Fruit fly (Drosophila melanogaster): ENCODE results near the gene Uros1.
A peak's percentile ranks its signal among the peaks of the same experiment; 100 is the strongest.

Uros1 gene

DNA sequence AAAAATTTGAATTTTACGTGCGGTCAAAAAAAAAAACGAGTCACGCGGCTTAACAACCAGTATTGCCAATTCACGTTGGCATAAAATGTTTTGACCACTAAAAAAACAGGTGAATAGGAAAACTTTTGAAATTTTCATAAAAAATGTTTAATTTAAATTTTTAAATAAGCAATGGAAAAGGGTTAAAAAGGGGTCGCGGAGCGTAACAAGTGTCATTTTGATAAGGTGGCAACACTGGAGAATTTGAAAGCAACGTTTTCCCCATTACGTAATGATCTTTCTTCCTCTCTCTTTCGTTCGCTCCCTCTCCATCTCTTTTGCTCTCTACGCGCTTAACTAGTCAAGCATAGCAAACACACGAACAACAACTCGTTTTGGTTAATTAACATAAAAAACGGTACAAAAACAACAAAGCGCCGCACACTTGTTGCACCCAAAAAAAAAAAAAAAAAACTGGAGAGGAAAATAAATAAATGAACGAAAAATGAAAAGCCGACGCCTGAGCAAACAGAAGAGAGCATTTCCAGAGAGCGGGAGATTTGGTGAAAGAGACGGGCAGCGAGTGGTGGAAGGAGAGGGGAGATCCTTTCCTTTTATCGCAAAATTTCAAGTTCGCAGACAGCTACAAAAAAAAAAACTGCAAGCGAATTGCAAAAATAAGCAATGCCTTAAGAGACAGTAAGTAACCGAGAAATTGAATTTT lies 5.6 kb downstream of the Uros1 start (continued):
- TF ChIP-seq CG6254 (GFP tag; optimal IDR thresholded peaks at IDR 0.05): peak; percentile 79
- TF ChIP-seq pfk (GFP tag; optimal IDR thresholded peaks at IDR 0.05): no peak
- TF ChIP-seq CG43689 (GFP tag; IDR thresholded peaks at IDR 0.05): no peak
- TF ChIP-seq Jarid2 (GFP tag; optimal IDR thresholded peaks at IDR 0.05): peak; percentile 31
- peak; percentile 61 for TF ChIP-seq CG13775 (GFP tag; optimal IDR thresholded peaks at IDR 0.05)
- peak; percentile 81 for TF ChIP-seq sisA (GFP tag; IDR thresholded peaks at IDR 0.05)
- peak; percentile 47 for TF ChIP-seq Dad (GFP tag; optimal IDR thresholded peaks at IDR 0.05)
- peak; percentile 66 for TF ChIP-seq Meics (GFP tag; optimal IDR thresholded peaks at IDR 0.05)
- peak; percentile 70 for TF ChIP-seq ranshi (GFP tag; IDR thresholded peaks at IDR 0.05)
- peak; percentile 76; the same call in 2 of the 3 replicates for TF ChIP-seq Optix (GFP tag; IDR thresholded peaks at IDR 0.05)
- TF ChIP-seq NK7.1 (GFP tag; optimal IDR thresholded peaks at IDR 0.05): peak; percentile 40
- TF ChIP-seq CG3726 (GFP tag; IDR thresholded peaks at IDR 0.05): no peak
- peak; percentile 62; the same call in 1 of the 3 replicates for TF ChIP-seq z (GFP tag; IDR thresholded peaks at IDR 0.05)
- TF ChIP-seq h (optimal IDR thresholded peaks at IDR 0.05): no peak
- peak; percentile 88 for TF ChIP-seq ATbp (GFP tag; optimal IDR thresholded peaks at IDR 0.05)
- TF ChIP-seq CG4360 (GFP tag; IDR thresholded peaks at IDR 0.05): peak; percentile 57; the same call in 1 of the 2 replicates
- no peak for TF ChIP-seq D (optimal IDR thresholded peaks at IDR 0.05)
- peak; percentile 81 for TF ChIP-seq D (GFP tag; optimal IDR thresholded peaks at IDR 0.05)
- peak; percentile 85 for TF ChIP-seq CG6813 (GFP tag; optimal IDR thresholded peaks at IDR 0.05)
- TF ChIP-seq CG12769 (tag; optimal IDR thresholded peaks at IDR 0.05): peak; percentile 24
- TF ChIP-seq GATAe (GFP tag; conservative IDR thresholded peaks at IDR 0.05): no peak
- no peak for TF ChIP-seq CG4854 (GFP tag; optimal IDR thresholded peaks at IDR 0.05)
- TF ChIP-seq CG16863 (GFP tag; optimal IDR thresholded peaks at IDR 0.05): peak; percentile 31
- TF ChIP-seq TFAM (GFP tag; optimal IDR thresholded peaks at IDR 0.05): peak; percentile 39
- peak; percentile 73 for TF ChIP-seq ewg (GFP tag; optimal IDR thresholded peaks at IDR 0.05)
- peak; percentile 82 for TF ChIP-seq CG1529 (GFP tag; optimal IDR thresholded peaks at IDR 0.05)
- TF ChIP-seq tin (GFP tag; optimal IDR thresholded peaks at IDR 0.05): peak; percentile 73
- TF ChIP-seq Fer2 (tag; optimal IDR thresholded peaks at IDR 0.05): no peak
- peak; percentile 81 for TF ChIP-seq CG2712 (tag; optimal IDR thresholded peaks at IDR 0.05)
- TF ChIP-seq Hr51 (GFP tag; optimal IDR thresholded peaks at IDR 0.05): peak; percentile 9 to 89
- no peak for TF ChIP-seq CG14860 (GFP tag; IDR thresholded peaks at IDR 0.05; ENCODE audit: partially characterized antibody)
- TF ChIP-seq Dfd (GFP tag; optimal IDR thresholded peaks at IDR 0.05): no peak
- peak; percentile 86 for TF ChIP-seq Asciz (GFP tag; optimal IDR thresholded peaks at IDR 0.05)
- peak; percentile 82 for TF ChIP-seq Ssrp (tag; optimal IDR thresholded peaks at IDR 0.05)
- TF ChIP-seq fd3F (GFP tag; optimal IDR thresholded peaks at IDR 0.05): no peak
- peak; percentile 4 for TF ChIP-seq CG7271 (tag; optimal IDR thresholded peaks at IDR 0.05)
- 0 out of 3 replicates have a peak, but pooled peaks have one; percentile 66 for TF ChIP-seq CG2199 (GFP tag; IDR thresholded peaks at IDR 0.05)
- TF ChIP-seq CG16813 (GFP tag; IDR thresholded peaks at IDR 0.05; ENCODE audit: partially characterized antibody): no peak
- 0 out of 2 replicates have a peak, but pooled peaks have one; percentile 17 for TF ChIP-seq Lim3 (GFP tag; IDR thresholded peaks at IDR 0.05)
- peak; percentile 81 for TF ChIP-seq ttk (GFP tag; IDR thresholded peaks at IDR 0.05)
- TF ChIP-seq Elba2 (GFP tag; optimal IDR thresholded peaks at IDR 0.05): no peak
- peak; percentile 3 for TF ChIP-seq Dp (GFP tag; optimal IDR thresholded peaks at IDR 0.05)
- TF ChIP-seq slp2 (GFP tag; optimal IDR thresholded peaks at IDR 0.05): peak; percentile 62
- no peak for TF ChIP-seq Poxn (GFP tag; IDR thresholded peaks at IDR 0.05)
- peak; percentile 87 for TF ChIP-seq CG15601 (tag; optimal IDR thresholded peaks at IDR 0.05)
- TF ChIP-seq CG7839 (tag; optimal IDR thresholded peaks at IDR 0.05): peak; percentile 84
- TF ChIP-seq CTCF (GFP tag; optimal IDR thresholded peaks at IDR 0.05): peak; percentile 24
- peak; percentile 85 for TF ChIP-seq CG13424 (tag; optimal IDR thresholded peaks at IDR 0.05)
- peak; percentile 74; the same call in 1 of the 3 replicates for TF ChIP-seq otp (GFP tag; IDR thresholded peaks at IDR 0.05)
- peak; percentile 44 for TF ChIP-seq CG33557 (GFP tag; optimal IDR thresholded peaks at IDR 0.05)

All from whole organism, embryonic.